Fruit fly (Drosophila melanogaster) whole organism, wandering third instar larva: ENCODE data around the gene CG34269.

Experiments
- Abd-B ChIP-seq: fragments of >200 bp; optimal IDR thresholded peaks from 2 replicates; lab custom pipeline; 2017; ENCODE audit warnings: missing biosample characterization, missing genetic modification characterization
- CG32264 ChIP-seq: fragments of 200-800 bp; sonication (Bioruptor generic); optimal IDR thresholded peaks from 2 replicates; lab custom pipeline; 2016; ENCODE audit warnings: missing biosample characterization, missing genetic modification characterization
- CG9705 ChIP-seq: fragments of 200-800 bp; sonication (Bioruptor generic); optimal IDR thresholded peaks from 2 replicates; lab custom pipeline; 2018; ENCODE audit warnings: missing biosample characterization, mild to moderate bottlenecking, missing genetic modification characterization
- CrebA ChIP-seq: fragments of 200-800 bp; sonication (Bioruptor generic); optimal IDR thresholded peaks from 2 replicates; lab custom pipeline; 2016; ENCODE audit warnings: missing biosample characterization, mild to moderate bottlenecking, missing genetic modification characterization, borderline replicate concordance
- Dfd ChIP-seq: fragments of >200 bp; optimal IDR thresholded peaks from 2 replicates; lab custom pipeline; 2017; ENCODE audit warnings: missing biosample characterization, missing genetic modification characterization
- Dif ChIP-seq: fragments of 200-275, 200-300 bp; sonication (Bioruptor generic); optimal IDR thresholded peaks from 2 replicates; lab custom pipeline; 2018; ENCODE audit warnings: missing biosample characterization, missing genetic modification characterization; ENCODE audit not compliant: partially characterized antibody
- GATAd ChIP-seq: sonication (Bioruptor generic); optimal IDR thresholded peaks from 2 replicates; lab custom pipeline; 2016; ENCODE audit warnings: missing biosample characterization, missing genetic modification characterization
- HLH106 ChIP-seq: fragments of 200-800 bp; optimal IDR thresholded peaks from 3 replicates; lab custom pipeline; 2019; ENCODE audit warnings: missing biosample characterization, mild to moderate bottlenecking, missing genetic modification characterization, moderate library complexity
- Hnf4 ChIP-seq: fragments of 200-800 bp; sonication (Bioruptor generic); optimal IDR thresholded peaks from 2 replicates; lab custom pipeline; 2016; ENCODE audit warnings: missing biosample characterization, mild to moderate bottlenecking, missing genetic modification characterization
- Hr78 ChIP-seq: fragments of >200 bp; optimal IDR thresholded peaks from 2 replicates; lab custom pipeline; 2017; ENCODE audit warnings: missing biosample characterization, missing genetic modification characterization
- Hr83 ChIP-seq: fragments of 200-300 bp; sonication (Bioruptor generic); optimal IDR thresholded peaks from 2 replicates; lab custom pipeline; 2016; ENCODE audit warnings: missing biosample characterization, mild to moderate bottlenecking, missing genetic modification characterization, moderate library complexity; ENCODE audit not compliant: poor library complexity, severe bottlenecking
- Jra ChIP-seq: sonication (Bioruptor generic); optimal IDR thresholded peaks from 2 replicates; lab custom pipeline; 2016; ENCODE audit warnings: missing biosample characterization, missing genetic modification characterization
- Mio ChIP-seq: sonication (Bioruptor generic); optimal IDR thresholded peaks from 2 replicates; lab custom pipeline; 2016; ENCODE audit warnings: missing biosample characterization, missing genetic modification characterization
- Myc ChIP-seq: fragments of >200 bp; optimal IDR thresholded peaks from 2 replicates; lab custom pipeline; 2017
- N ChIP-seq: fragments of >200 bp; optimal IDR thresholded peaks from 2 replicates; lab custom pipeline; 2018; ENCODE audit warnings: missing biosample characterization, missing external identifiers, missing genetic modification characterization
- OdsH ChIP-seq: fragments of 200-800 bp; sonication (Bioruptor generic); optimal IDR thresholded peaks from 2 replicates; lab custom pipeline; 2016; ENCODE audit warnings: missing biosample characterization, mild to moderate bottlenecking, missing genetic modification characterization
- Rel ChIP-seq, 2 experiments: fragments of 200-800 bp; sonication (Bioruptor generic) in 1 of 2; optimal IDR thresholded peaks; 2 replicates in 1 of 2; 3 replicates in 1 of 2; lab custom pipeline; 2016 to 2019; ENCODE audit warnings: mild to moderate bottlenecking in 2 of 2, missing biosample characterization in 2 of 2, missing genetic modification characterization in 2 of 2, moderate library complexity in 1 of 2
- Sp1 ChIP-seq: fragments of 200-800 bp; sonication (Bioruptor generic); optimal IDR thresholded peaks from 3 replicates; lab custom pipeline; 2019; ENCODE audit warnings: missing biosample characterization, mild to moderate bottlenecking, missing genetic modification characterization, moderate library complexity
- Vsx2 ChIP-seq: fragments of 200-300, 225-300 bp; sonication (Bioruptor generic); optimal IDR thresholded peaks from 2 replicates; lab custom pipeline; 2018; ENCODE audit warnings: missing biosample characterization, missing genetic modification characterization; ENCODE audit not compliant: partially characterized antibody
- br ChIP-seq: fragments of 200-800 bp; sonication (Bioruptor generic); optimal IDR thresholded peaks from 2 replicates; lab custom pipeline; 2016; ENCODE audit warnings: missing biosample characterization, missing genetic modification characterization
- brk ChIP-seq: fragments of 200-800 bp; sonication (Bioruptor generic); optimal IDR thresholded peaks from 2 replicates; lab custom pipeline; 2016; ENCODE audit warnings: missing biosample characterization, mild to moderate bottlenecking, missing genetic modification characterization
- dl ChIP-seq, 2 experiments: fragments of 175-275, 200-275 bp in 1 of 2; fragments of 200-275 bp in 1 of 2; sonication (Bioruptor generic); optimal IDR thresholded peaks; lab custom pipeline; 2018; ENCODE audit warnings: mild to moderate bottlenecking in 2 of 2, missing biosample characterization in 2 of 2, missing genetic modification characterization in 2 of 2, moderate library complexity in 2 of 2; ENCODE audit not compliant: partially characterized antibody in 2 of 2, insufficient read depth in 1 of 2
- dmrt93B ChIP-seq: fragments of 200-800 bp; sonication (Bioruptor generic); optimal IDR thresholded peaks from 2 replicates; lab custom pipeline; 2018; ENCODE audit warnings: missing biosample characterization, mild to moderate bottlenecking, missing genetic modification characterization
- dsf ChIP-seq: sonication (Bioruptor generic); optimal IDR thresholded peaks from 2 replicates; lab custom pipeline; 2016; ENCODE audit warnings: missing biosample characterization, missing genetic modification characterization, borderline replicate concordance
- ey ChIP-seq: fragments of 200-800 bp; sonication (Bioruptor generic); optimal IDR thresholded peaks from 2 replicates; lab custom pipeline; 2016; ENCODE audit warnings: missing biosample characterization, missing genetic modification characterization
- foxo ChIP-seq, 2 experiments: fragments of 200-800 bp; sonication (Bioruptor generic); optimal IDR thresholded peaks; 2 replicates in 1 of 2; 3 replicates in 1 of 2; lab custom pipeline; 2016 to 2017; ENCODE audit warnings: missing biosample characterization in 2 of 2, missing genetic modification characterization in 2 of 2
- fru ChIP-seq: fragments of 200-800 bp; sonication (Bioruptor generic); optimal IDR thresholded peaks from 3 replicates; lab custom pipeline; 2016; ENCODE audit warnings: missing biosample characterization, mild to moderate bottlenecking, missing genetic modification characterization
- h ChIP-seq: fragments of 200-800 bp; sonication (Bioruptor generic); optimal IDR thresholded peaks from 3 replicates; lab custom pipeline; 2016; ENCODE audit warnings: missing biosample characterization, mild to moderate bottlenecking, missing genetic modification characterization
- jim ChIP-seq: fragments of 175-275, 200-325 bp; sonication (Bioruptor generic); optimal IDR thresholded peaks from 2 replicates; lab custom pipeline; 2016; ENCODE audit warnings: missing biosample characterization, mild to moderate bottlenecking, missing genetic modification characterization
- lola ChIP-seq: fragments of >200 bp; optimal IDR thresholded peaks from 2 replicates; lab custom pipeline; 2017; ENCODE audit warnings: missing biosample characterization, missing genetic modification characterization
- pan ChIP-seq: fragments of >200 bp; optimal IDR thresholded peaks from 2 replicates; lab custom pipeline; 2017
- psq ChIP-seq: fragments of 200-800 bp; sonication (Bioruptor generic); optimal IDR thresholded peaks from 3 replicates; lab custom pipeline; 2017; ENCODE audit warnings: missing biosample characterization, mild to moderate bottlenecking, missing genetic modification characterization, moderate library complexity
- rgr ChIP-seq: fragments of 200-800 bp; sonication (Bioruptor generic); optimal IDR thresholded peaks from 3 replicates; lab custom pipeline; 2016; ENCODE audit warnings: missing biosample characterization, mild to moderate bottlenecking, missing genetic modification characterization
- sage ChIP-seq: fragments of 200-800 bp; sonication (Bioruptor generic); optimal IDR thresholded peaks from 2 replicates; lab custom pipeline; 2016; ENCODE audit warnings: missing biosample characterization, mild to moderate bottlenecking, missing genetic modification characterization
- sv ChIP-seq: fragments of 200-800 bp; sonication (Bioruptor generic); optimal IDR thresholded peaks from 3 replicates; lab custom pipeline; 2016; ENCODE audit warnings: missing biosample characterization, missing genetic modification characterization
- tai ChIP-seq: sonication (Bioruptor generic); optimal IDR thresholded peaks from 2 replicates; lab custom pipeline; 2016; ENCODE audit warnings: missing biosample characterization, missing genetic modification characterization
- usp ChIP-seq: fragments of >200 bp; optimal IDR thresholded peaks from 2 replicates; lab custom pipeline; 2017; ENCODE audit warnings: missing biosample characterization, missing genetic modification characterization
- woc ChIP-seq: sonication (Bioruptor generic); optimal IDR thresholded peaks from 2 replicates; lab custom pipeline; 2016; ENCODE audit warnings: missing biosample characterization, mild to moderate bottlenecking, missing genetic modification characterization

The CG34269 gene

DNA sequence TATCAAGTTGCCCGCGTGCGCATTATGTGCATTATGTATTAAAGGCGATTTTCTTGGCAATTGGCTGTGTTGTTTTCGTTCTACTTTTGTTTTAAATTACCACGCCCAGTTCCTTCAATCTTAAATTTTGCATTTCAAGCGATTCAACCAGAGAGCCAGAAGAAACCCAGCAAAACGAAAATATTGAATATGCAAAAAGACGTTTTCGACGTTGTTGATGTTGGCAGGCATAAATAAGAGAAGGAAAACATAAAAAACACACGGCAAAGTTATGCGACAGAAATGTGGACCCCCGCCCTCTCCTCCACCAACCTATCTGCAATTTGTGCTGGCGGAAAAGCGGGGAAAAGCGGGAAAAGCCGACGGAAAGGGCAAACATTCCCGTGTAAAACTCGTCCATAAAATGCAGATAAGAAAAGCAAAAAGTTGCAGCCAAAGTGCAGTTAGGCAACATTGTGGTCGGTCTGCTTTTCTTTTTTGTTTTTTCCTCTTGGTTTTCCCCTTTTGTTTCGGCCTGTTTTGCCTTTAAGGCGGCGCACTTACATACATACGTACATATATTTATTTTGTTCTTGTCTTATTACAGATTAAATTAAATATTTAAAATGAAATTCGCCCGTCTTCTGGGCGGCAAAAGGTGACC is 27.9 kb downstream of the CG34269 start:
- TF ChIP-seq Rel (GFP tag; optimal IDR thresholded peaks at IDR 0.05; lab: Kevin White, UChicago) (no peak), Rel (tag; optimal IDR thresholded peaks at IDR 0.05; lab: Kevin White, UChicago) (peak; percentile 45), brk (GFP tag; lab: Kevin White, UChicago) (no peak)

dm6 chr3L:557294-557693 is 29.2 kb downstream of the CG34269 start:
- TF ChIP-seq Vsx2, result no peak
- peak; percentile 51 for TF ChIP-seq ey
- TF ChIP-seq CG32264 (GFP tag; lab: Kevin White, UChicago), result no peak
- TF ChIP-seq br (GFP tag; lab: Kevin White, UChicago), result peak; percentile 52
- TF ChIP-seq N (GFP tag; lab: Kevin White, UChicago), result no peak
- TF ChIP-seq Hr78 (GFP tag; lab: Kevin White, UChicago), result no peak
- peak; percentile 53 for TF ChIP-seq HLH106
- no peak for TF ChIP-seq Jra (GFP tag; lab: Kevin White, UChicago)
- no peak for TF ChIP-seq woc (GFP tag; lab: Kevin White, UChicago)
- TF ChIP-seq dl (GFP tag; optimal IDR thresholded peaks at IDR 0.05; lab: Kevin White, UChicago; ENCODE audit: insufficient read depth in 1 of 2, partially characterized antibody in 2 of 2), result no peak
- TF ChIP-seq Abd-B (GFP tag; lab: Kevin White, UChicago), result no peak
- no peak for TF ChIP-seq CrebA
- no peak for TF ChIP-seq sv (GFP tag; lab: Kevin White, UChicago)
- no peak for TF ChIP-seq usp (GFP tag; lab: Kevin White, UChicago)
- no peak for TF ChIP-seq sage (GFP tag; lab: Kevin White, UChicago)
- TF ChIP-seq dsf (GFP tag; lab: Kevin White, UChicago), result no peak
- no peak for TF ChIP-seq tai (GFP tag; lab: Kevin White, UChicago)
- TF ChIP-seq foxo (GFP tag; optimal IDR thresholded peaks at IDR 0.05; lab: Kevin White, UChicago), result peak in 1 of 2 experiments; percentile 66
- TF ChIP-seq CG9705 (GFP tag; lab: Kevin White, UChicago), result no peak
- no peak for TF ChIP-seq brk (GFP tag; lab: Kevin White, UChicago)
- peak; percentile 49 for TF ChIP-seq rgr (GFP tag; lab: Kevin White, UChicago)
- TF ChIP-seq fru (GFP tag; lab: Kevin White, UChicago), result peak; percentile 41
- no peak for TF ChIP-seq Dfd (GFP tag; lab: Kevin White, UChicago)
- no peak for TF ChIP-seq pan (lab: Kevin White, UChicago)
- no peak for TF ChIP-seq Hnf4 (GFP tag; lab: Kevin White, UChicago)
- TF ChIP-seq h (GFP tag; lab: Kevin White, UChicago), result peak; percentile 51
- TF ChIP-seq Mio, result no peak
- TF ChIP-seq lola (GFP tag; lab: Kevin White, UChicago), result no peak
- TF ChIP-seq Hr83 (GFP tag; lab: Kevin White, UChicago), result no peak
- TF ChIP-seq jim (GFP tag; lab: Kevin White, UChicago), result no peak
- TF ChIP-seq Myc (lab: Kevin White, UChicago), result no peak
- TF ChIP-seq Sp1 (GFP tag; lab: Kevin White, UChicago), result peak; percentile 8
- TF ChIP-seq psq, result peak; percentile 31
- TF ChIP-seq Rel (GFP tag; optimal IDR thresholded peaks at IDR 0.05; lab: Kevin White, UChicago), result no peak
- TF ChIP-seq Rel (tag; optimal IDR thresholded peaks at IDR 0.05; lab: Kevin White, UChicago), result no peak
- no peak for TF ChIP-seq GATAd
- TF ChIP-seq OdsH (GFP tag; lab: Kevin White, UChicago), result peak; percentile 20
- peak; percentile 10 for TF ChIP-seq dmrt93B (GFP tag; lab: Kevin White, UChicago)
- no peak for TF ChIP-seq Dif
